Fruit fly (Drosophila melanogaster): ENCODE data around the gene CG10514.

The CG10514 gene

dm6 chr3R:25308228-25308627, 28.6 kb upstream of the CG10514 start, which contains the start of gene CG10550 (continued):
- TF ChIP-seq Med (GFP tag), result peak; percentile 11
- TF ChIP-seq CG8944 (GFP tag; optimal IDR thresholded peaks at IDR 0.05), result no peak
- no peak for TF ChIP-seq CG17612 (GFP tag; IDR thresholded peaks at IDR 0.05)
- no peak for TF ChIP-seq gcm2 (GFP tag; optimal IDR thresholded peaks at IDR 0.05)
- TF ChIP-seq vfl (GFP tag; optimal IDR thresholded peaks at IDR 0.05), result no peak
- TF ChIP-seq CG11093 (GFP tag; IDR thresholded peaks at IDR 0.05), result no peak

DNA sequence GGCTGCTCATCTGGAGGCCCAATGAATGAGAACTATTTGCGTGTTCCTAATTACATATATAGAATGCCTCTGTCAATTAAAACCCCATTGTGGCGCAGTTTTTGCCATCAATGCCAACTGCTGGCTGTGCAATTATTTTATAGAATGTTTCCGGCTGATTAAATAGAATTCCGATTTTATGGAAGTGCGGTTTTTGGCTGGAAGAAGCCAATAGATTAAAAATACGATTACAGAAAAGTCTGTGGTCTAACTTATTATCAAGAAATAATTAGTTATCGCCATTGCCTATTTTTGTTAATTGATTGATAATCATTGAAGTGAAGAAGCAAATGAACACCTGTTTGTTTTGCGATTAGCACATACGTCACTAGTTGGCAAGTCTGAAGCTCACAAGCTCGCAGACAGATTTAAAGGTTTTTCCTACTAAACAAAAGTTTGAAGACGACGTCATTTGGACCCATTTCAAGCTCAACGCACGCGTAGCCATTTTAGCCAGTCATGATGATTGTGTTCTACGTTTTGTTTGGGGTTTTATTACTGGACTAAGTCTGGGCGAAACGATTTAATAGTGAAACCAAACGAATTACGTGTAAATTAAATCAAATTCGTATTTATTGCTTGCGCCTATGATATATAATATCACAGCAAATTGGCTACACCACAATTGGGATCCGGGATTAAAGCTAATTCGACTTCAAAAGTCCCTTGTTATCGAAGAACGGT, 26.3 kb upstream of the CG10514 start:
- TF ChIP-seq exex (tag; optimal IDR thresholded peaks at IDR 0.05) (peak; percentile 99), grn (GFP tag; optimal IDR thresholded peaks at IDR 0.05) (peak; percentile 40), sd (tag; optimal IDR thresholded peaks at IDR 0.05) (peak; percentile 70), Med (GFP tag) (peak; percentile 63), corto (GFP tag; optimal IDR thresholded peaks at IDR 0.05) (no peak), ATbp (GFP tag; optimal IDR thresholded peaks at IDR 0.05) (no peak), CrebB (tag; optimal IDR thresholded peaks at IDR 0.05) (no peak), chinmo (GFP tag; IDR thresholded peaks at IDR 0.05; ENCODE audit: partially characterized antibody) (0 out of 4 replicates have a peak, but pooled peaks have one; percentile 64), D19A (tag; optimal IDR thresholded peaks at IDR 0.05) (no peak), ewg (GFP tag; optimal IDR thresholded peaks at IDR 0.05) (no peak), lab (GFP tag; optimal IDR thresholded peaks at IDR 0.05) (peak; percentile 19), mirr (GFP tag; optimal IDR thresholded peaks at IDR 0.05) (peak; percentile 40), BtbVII (GFP tag; optimal IDR thresholded peaks at IDR 0.05) (peak; percentile 58), sug (tag; optimal IDR thresholded peaks at IDR 0.05) (peak; percentile 74), CG34376 (GFP tag; optimal IDR thresholded peaks at IDR 0.05) (peak; percentile 48)

dm6 chr3R:25303857-25304440, 24.3 kb upstream of the CG10514 start, which contains the start of gene CG31436:
CG31436 (plus strand) TSS chr3R:25304137.
- TF ChIP-seq Rfx (GFP tag; IDR thresholded peaks at IDR 0.05), result no peak
- TF ChIP-seq Spps (tag; optimal IDR thresholded peaks at IDR 0.05), result no peak
- TF ChIP-seq yki (optimal IDR thresholded peaks at IDR 0.05), result no peak
- TF ChIP-seq zfh1 (GFP tag; IDR thresholded peaks at IDR 0.05), result no peak
- TF ChIP-seq slou (GFP tag; optimal IDR thresholded peaks at IDR 0.05), result no peak
- TF ChIP-seq CG34376 (GFP tag; optimal IDR thresholded peaks at IDR 0.05), result peak; percentile 29
- no peak for TF ChIP-seq CG14860 (GFP tag; IDR thresholded peaks at IDR 0.05; ENCODE audit: partially characterized antibody)
- TF ChIP-seq scrt (GFP tag; optimal IDR thresholded peaks at IDR 0.05), result no peak
- no peak for TF ChIP-seq CG11695 (GFP tag; IDR thresholded peaks at IDR 0.05)
- no peak for TF ChIP-seq D19B (GFP tag; optimal IDR thresholded peaks at IDR 0.05)
- TF ChIP-seq danr (GFP tag; IDR thresholded peaks at IDR 0.05), result no peak
- TF ChIP-seq ac (GFP tag; optimal IDR thresholded peaks at IDR 0.05), result no peak
- TF ChIP-seq gcm (GFP tag; optimal IDR thresholded peaks at IDR 0.05), result no peak
- no peak for TF ChIP-seq org-1 (GFP tag; optimal IDR thresholded peaks at IDR 0.05)
- no peak for TF ChIP-seq Scr (GFP tag; IDR thresholded peaks at IDR 0.05; ENCODE audit: partially characterized antibody)
- peak; percentile 42 for TF ChIP-seq exex (tag; optimal IDR thresholded peaks at IDR 0.05)
- TF ChIP-seq CG13894 (tag; optimal IDR thresholded peaks at IDR 0.05), result peak; percentile 36
- TF ChIP-seq Kr (GFP tag; optimal IDR thresholded peaks at IDR 0.05), result no peak
- no peak for TF ChIP-seq stwl (tag; optimal IDR thresholded peaks at IDR 0.05)
- peak; percentile 35 for TF ChIP-seq sd (tag; optimal IDR thresholded peaks at IDR 0.05)
- TF ChIP-seq dan (GFP tag; IDR thresholded peaks at IDR 0.05), result no peak
- TF ChIP-seq CG3838 (GFP tag; optimal IDR thresholded peaks at IDR 0.05), result no peak
- no peak for TF ChIP-seq CG15601 (tag; optimal IDR thresholded peaks at IDR 0.05)
- no peak for TF ChIP-seq cato (GFP tag; optimal IDR thresholded peaks at IDR 0.05; ENCODE audit: borderline replicate concordance)
- no peak for TF ChIP-seq BtbVII (GFP tag; optimal IDR thresholded peaks at IDR 0.05)
- no peak for TF ChIP-seq CG9876 (GFP tag; optimal IDR thresholded peaks at IDR 0.05)
- TF ChIP-seq lbe (GFP tag; optimal IDR thresholded peaks at IDR 0.05), result peak; percentile 42
- no peak for TF ChIP-seq amos (GFP tag; IDR thresholded peaks at IDR 0.05; ENCODE audit: partially characterized antibody)
- TF ChIP-seq Ets65A (GFP tag), result no peak
- no peak for TF ChIP-seq Hsf (GFP tag; optimal IDR thresholded peaks at IDR 0.05)
